Fruit fly (Drosophila melanogaster) whole organism, embryonic: ENCODE measurements around the gene CG13123.

Experiments
- Atf6 ChIP-seq: fragments of 200-800 bp; sonication (Bioruptor generic); IDR thresholded peaks from 2 replicates; pipeline ENCODE4 v1.3.6; 2022; ENCODE audit warnings: missing biosample characterization, missing genetic modification characterization
- CG1024 ChIP-seq: fragments of 200-800 bp; sonication (Bioruptor generic); IDR thresholded peaks from 2 replicates; pipeline ENCODE4 v1.3.6; 2022; ENCODE audit warnings: missing biosample characterization, missing genetic modification characterization
- CG10366 ChIP-seq: fragments of 200-800 bp; sonication (Bioruptor generic); IDR thresholded peaks from 2 replicates; pipeline ENCODE4 v1.3.6; 2022; ENCODE audit warnings: missing biosample characterization, missing genetic modification characterization
- CG1233 ChIP-seq: fragments of 200-800 bp; sonication (Bioruptor generic); optimal IDR thresholded peaks from 4 replicates; lab custom pipeline; 2018; ENCODE audit warnings: missing biosample characterization, mild to moderate bottlenecking, missing genetic modification characterization
- CG12659 ChIP-seq: fragments of 200-800 bp; sonication (Bioruptor generic); optimal IDR thresholded peaks from 3 replicates; lab custom pipeline; 2017; ENCODE audit warnings: mild to moderate bottlenecking, missing biosample characterization, missing genetic modification reagents, missing genetic modification characterization
- CG13287 ChIP-seq: fragments of 200-800 bp; sonication (Bioruptor generic); IDR thresholded peaks from 2 replicates; pipeline ENCODE4 v1.3.6; 2022; ENCODE audit warnings: missing biosample characterization, missing genetic modification characterization; ENCODE audit not compliant: partially characterized antibody
- CG15269 ChIP-seq: fragments of 200-800 bp; sonication (Bioruptor generic); optimal IDR thresholded peaks from 2 replicates; lab custom pipeline; 2018; ENCODE audit warnings: missing biosample characterization, mild to moderate bottlenecking, missing genetic modification characterization, moderate library complexity
- CG1603 ChIP-seq: fragments of 200-800 bp; sonication (Bioruptor generic); optimal IDR thresholded peaks from 2 replicates; lab custom pipeline; 2019; ENCODE audit warnings: missing biosample characterization, mild to moderate bottlenecking, missing genetic modification characterization, moderate library complexity
- CG16779 ChIP-seq: fragments of 200-800 bp; sonication (Bioruptor generic); IDR thresholded peaks from 2 replicates; pipeline ENCODE4 v1.3.6; 2022; ENCODE audit warnings: missing biosample characterization, missing genetic modification characterization
- CG16815 ChIP-seq: fragments of 200-800 bp; sonication (Bioruptor generic); optimal IDR thresholded peaks from 3 replicates; lab custom pipeline; 2017; ENCODE audit warnings: missing biosample characterization, mild to moderate bottlenecking, missing genetic modification characterization
- CG18599 ChIP-seq: fragments of 200-800 bp; sonication (Bioruptor generic); optimal IDR thresholded peaks from 3 replicates; lab custom pipeline; 2017; ENCODE audit warnings: missing biosample characterization, missing genetic modification characterization, mild to moderate bottlenecking, moderate library complexity, missing genetic modification reagents
- CG32767 ChIP-seq: fragments of 200-800 bp; sonication (Bioruptor generic); IDR thresholded peaks from 2 replicates; pipeline ENCODE4 v1.3.6; 2022; ENCODE audit warnings: missing biosample characterization, missing genetic modification characterization
- CG3847 ChIP-seq: fragments of 200-800 bp; sonication (Bioruptor generic); IDR thresholded peaks from 2 replicates; pipeline ENCODE4 v1.3.6; 2022; ENCODE audit warnings: missing biosample characterization, missing genetic modification characterization
- CG43689 ChIP-seq: fragments of 200-800 bp; sonication (Bioruptor generic); IDR thresholded peaks from 2 replicates; pipeline ENCODE4 v1.3.6; 2022; ENCODE audit warnings: missing biosample characterization, missing genetic modification characterization
- CG4820 ChIP-seq: fragments of 200-800 bp; sonication (Bioruptor generic); optimal IDR thresholded peaks from 3 replicates; lab custom pipeline; 2016; ENCODE audit warnings: missing biosample characterization, missing genetic modification characterization
- CG7271 ChIP-seq: fragments of 200-800 bp; sonication (Bioruptor generic); optimal IDR thresholded peaks from 2 replicates; lab custom pipeline; 2018; ENCODE audit warnings: missing biosample characterization, mild to moderate bottlenecking, missing genetic modification characterization, moderate library complexity
- CG7556 ChIP-seq: fragments of 200-800 bp; sonication (Bioruptor generic); optimal IDR thresholded peaks from 2 replicates; lab custom pipeline; 2017; ENCODE audit warnings: missing biosample characterization, mild to moderate bottlenecking, missing genetic modification characterization
- CG7839 ChIP-seq: fragments of 200-800 bp; sonication (Bioruptor generic); optimal IDR thresholded peaks from 3 replicates; lab custom pipeline; 2018; ENCODE audit warnings: missing biosample characterization, mild to moderate bottlenecking, missing genetic modification characterization, moderate library complexity
- CG8290 ChIP-seq, 3 experiments: fragments of 200-800 bp; sonication (Bioruptor generic); optimal IDR thresholded peaks; 2 replicates each; lab custom pipeline; 2016 to 2019; ENCODE audit warnings: missing biosample characterization in 3 of 3, missing genetic modification characterization in 3 of 3, mild to moderate bottlenecking in 2 of 3, moderate library complexity in 1 of 3
- CG8388 ChIP-seq: fragments of 200-800 bp; sonication (Bioruptor generic); optimal IDR thresholded peaks from 2 replicates; lab custom pipeline; 2019; ENCODE audit warnings: missing biosample characterization, mild to moderate bottlenecking, missing genetic modification characterization, moderate library complexity
- CG9437 ChIP-seq: fragments of 200-800 bp; sonication (Bioruptor generic); optimal IDR thresholded peaks from 2 replicates; lab custom pipeline; 2018; ENCODE audit warnings: missing biosample characterization, mild to moderate bottlenecking, missing genetic modification characterization
- CG9817 ChIP-seq: fragments of 200-800 bp; sonication (Bioruptor generic); optimal IDR thresholded peaks from 2 replicates; lab custom pipeline; 2018; ENCODE audit warnings: missing biosample characterization, mild to moderate bottlenecking, missing genetic modification characterization, moderate library complexity
- CG9932 ChIP-seq: fragments of 200-800 bp; sonication (Bioruptor generic); IDR thresholded peaks from 2 replicates; pipeline ENCODE4 v1.3.6; 2022; ENCODE audit warnings: missing biosample characterization, missing genetic modification characterization
- CHES-1-like ChIP-seq: fragments of 200-800 bp; sonication (Bioruptor generic); optimal IDR thresholded peaks from 2 replicates; lab custom pipeline; 2016; ENCODE audit warnings: missing biosample characterization, missing genetic modification characterization
- Camta ChIP-seq: fragments of 200-800 bp; sonication (Bioruptor generic); optimal IDR thresholded peaks from 2 replicates; lab custom pipeline; 2016; ENCODE audit warnings: missing biosample characterization, missing genetic modification characterization
- CoRest ChIP-seq: fragments of 200-800 bp; sonication (Bioruptor generic); optimal IDR thresholded peaks from 3 replicates; lab custom pipeline; 2018; ENCODE audit warnings: missing biosample characterization, mild to moderate bottlenecking, missing genetic modification characterization, moderate library complexity
- Deaf1 ChIP-seq: fragments of 200-800 bp; optimal IDR thresholded peaks from 3 replicates; lab custom pipeline; 2019; ENCODE audit warnings: missing biosample characterization, mild to moderate bottlenecking, missing genetic modification characterization, moderate library complexity
- Dip3 ChIP-seq: fragments of 200-800 bp; sonication (Bioruptor generic); optimal IDR thresholded peaks from 3 replicates; lab custom pipeline; 2016; ENCODE audit warnings: missing biosample characterization, missing genetic modification characterization
- Fer1 ChIP-seq: fragments of 200-800 bp; sonication (Bioruptor generic); optimal IDR thresholded peaks from 2 replicates; lab custom pipeline; 2017; ENCODE audit warnings: missing biosample characterization, mild to moderate bottlenecking, missing genetic modification characterization
- H2.0 ChIP-seq: fragments of 200-800 bp; sonication (Bioruptor generic); IDR thresholded peaks from 2 replicates; pipeline ENCODE4 v1.3.6; 2022; ENCODE audit warnings: missing biosample characterization, missing genetic modification characterization
- HHEX ChIP-seq: fragments of 200-800 bp; sonication (Bioruptor generic); optimal IDR thresholded peaks from 3 replicates; lab custom pipeline; 2017; ENCODE audit warnings: missing biosample characterization, mild to moderate bottlenecking, missing genetic modification characterization, missing genetic modification reagents
- HLH54F ChIP-seq: fragments of 200-800 bp; sonication (Bioruptor generic); optimal IDR thresholded peaks from 3 replicates; lab custom pipeline; 2016; ENCODE audit warnings: missing biosample characterization, missing genetic modification characterization
- Hmr ChIP-seq: fragments of 200-800 bp; sonication (Bioruptor generic); optimal IDR thresholded peaks from 3 replicates; lab custom pipeline; 2017; ENCODE audit warnings: mild to moderate bottlenecking, missing biosample characterization, missing genetic modification reagents, missing genetic modification characterization
- Hr3 ChIP-seq: fragments of 200-800 bp; sonication (Bioruptor generic); optimal IDR thresholded peaks from 3 replicates; lab custom pipeline; 2016; ENCODE audit warnings: missing biosample characterization, missing genetic modification characterization
- NC2α ChIP-seq: fragments of 200-800 bp; sonication (Bioruptor generic); optimal IDR thresholded peaks from 2 replicates; lab custom pipeline; 2016; ENCODE audit warnings: missing biosample characterization, missing genetic modification characterization
- Rfx ChIP-seq: fragments of 200-800 bp; sonication (Bioruptor generic); IDR thresholded peaks from 2 replicates; pipeline ENCODE4 v1.3.6; 2022; ENCODE audit warnings: missing biosample characterization, missing genetic modification characterization
- Xrp1 ChIP-seq: fragments of 200-800 bp; sonication (Bioruptor generic); IDR thresholded peaks from 2 replicates; pipeline ENCODE4 v1.3.6; 2022; ENCODE audit warnings: missing biosample characterization, missing genetic modification characterization
- al ChIP-seq: fragments of 200-800 bp; sonication (Bioruptor generic); IDR thresholded peaks from 2 replicates; pipeline ENCODE4 v1.3.6; 2022; ENCODE audit warnings: missing biosample characterization, missing genetic modification characterization
- ato ChIP-seq: fragments of 200-800 bp; sonication (Bioruptor generic); IDR thresholded peaks from 2 replicates; pipeline ENCODE4 v1.3.6; 2022; ENCODE audit warnings: missing biosample characterization, missing genetic modification characterization; ENCODE audit not compliant: partially characterized antibody
- az2 ChIP-seq: fragments of 200-800 bp; sonication (Bioruptor generic); optimal IDR thresholded peaks from 3 replicates; lab custom pipeline; 2016; ENCODE audit warnings: missing biosample characterization, missing genetic modification characterization
- dysf ChIP-seq: fragments of 200-800 bp; sonication (Bioruptor generic); IDR thresholded peaks from 3 replicates; pipeline ENCODE4 v1.3.6; 2022; ENCODE audit warnings: missing biosample characterization, missing genetic modification characterization
- fru ChIP-seq: fragments of >200 bp; optimal IDR thresholded peaks from 2 replicates; lab custom pipeline; 2017
- lilli ChIP-seq: fragments of 200-800 bp; sonication (Bioruptor generic); optimal IDR thresholded peaks from 3 replicates; lab custom pipeline; 2016; ENCODE audit warnings: missing biosample characterization, missing genetic modification characterization
- lmd ChIP-seq: fragments of 200-800 bp; sonication (Bioruptor generic); IDR thresholded peaks from 2 replicates; pipeline ENCODE4 v1.3.6; 2022; ENCODE audit warnings: missing biosample characterization, missing genetic modification characterization
- luna ChIP-seq: fragments of 200-800 bp; sonication (Bioruptor generic); optimal IDR thresholded peaks from 2 replicates; lab custom pipeline; 2016; ENCODE audit warnings: missing biosample characterization, missing genetic modification characterization
- sens ChIP-seq: fragments of 200-800 bp; sonication (Bioruptor generic); peaks from one replicate; lab custom pipeline; 2016; ENCODE audit warnings: missing biosample characterization, missing genetic modification characterization
- shn ChIP-seq: fragments of 200-800 bp; sonication (Bioruptor generic); optimal IDR thresholded peaks from 3 replicates; lab custom pipeline; 2016; ENCODE audit warnings: missing biosample characterization, missing genetic modification characterization
- sug ChIP-seq: fragments of 200-800 bp; optimal IDR thresholded peaks from 2 replicates; lab custom pipeline; 2019; ENCODE audit warnings: missing biosample characterization, mild to moderate bottlenecking, missing genetic modification characterization, moderate library complexity
- tio ChIP-seq: fragments of 200-800 bp; sonication (Bioruptor generic); optimal IDR thresholded peaks from 2 replicates; lab custom pipeline; 2017; ENCODE audit warnings: missing biosample characterization, missing genetic modification characterization, inconsistent platforms
- unpg ChIP-seq: fragments of 200-800 bp; sonication (Bioruptor generic); optimal IDR thresholded peaks from 3 replicates; lab custom pipeline; 2018; ENCODE audit warnings: missing biosample characterization, mild to moderate bottlenecking, missing genetic modification characterization, moderate library complexity
- usp ChIP-seq: fragments of >200 bp; optimal IDR thresholded peaks from 2 replicates; lab custom pipeline; 2017; ENCODE audit warnings: missing biosample characterization, missing genetic modification characterization

CG13123 gene

DNA sequence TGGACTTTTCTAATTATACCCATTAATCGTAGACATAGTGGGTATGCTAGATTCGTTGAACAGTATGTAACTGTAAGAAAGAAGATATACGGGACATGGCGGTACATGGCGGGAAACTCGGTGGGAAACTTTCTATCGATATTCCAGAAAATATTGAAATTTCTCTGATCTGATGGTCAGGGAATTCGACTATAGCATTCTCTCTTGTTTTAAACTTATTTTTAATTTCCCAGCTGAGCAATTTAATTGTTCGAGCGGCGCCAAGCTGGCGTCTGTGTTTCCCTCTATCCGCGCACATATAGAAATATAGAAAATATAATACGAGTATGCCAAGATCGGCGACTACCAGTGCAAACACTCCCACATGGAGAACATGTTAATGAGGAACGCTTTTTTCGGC, 13.8 kb downstream of the CG13123 start:
- peak; percentile 5 for TF ChIP-seq CG8388
- TF ChIP-seq NC2α (GFP tag; lab: Kevin White, UChicago) = no peak
- no peak for TF ChIP-seq CG16779 (GFP tag; lab: Robert Waterston, UW)
- no peak for TF ChIP-seq CG4820 (GFP tag; lab: Kevin White, UChicago)
- TF ChIP-seq Hr3 = peak; percentile 29
- no peak for TF ChIP-seq Camta (GFP tag; lab: Kevin White, UChicago)
- no peak for TF ChIP-seq CG7271 (tag; lab: Kevin White, UChicago)
- peak; percentile 32 for TF ChIP-seq lilli (GFP tag; lab: Kevin White, UChicago)
- TF ChIP-seq CG7556 (GFP tag; lab: Kevin White, UChicago) = peak; percentile 42
- TF ChIP-seq CG32767 (GFP tag; lab: Robert Waterston, UW) = 0 out of 2 replicates have a peak, but pooled peaks have one; percentile 16
- peak; percentile 5 for TF ChIP-seq CG1603
- peak; percentile 42 for TF ChIP-seq CG9817
- peak; percentile 2 for TF ChIP-seq CG9437 (GFP tag; lab: Kevin White, UChicago)
- TF ChIP-seq Rfx (GFP tag; lab: Robert Waterston, UW) = peak; percentile 52
- peak; percentile 20 for TF ChIP-seq CG10366 (GFP tag; lab: Robert Waterston, UW)
- TF ChIP-seq luna = no peak
- peak; percentile 15 for TF ChIP-seq HLH54F (GFP tag; lab: Kevin White, UChicago)
- peak; percentile 67 for TF ChIP-seq Atf6 (GFP tag; lab: Robert Waterston, UW)
- peak; percentile 57 for TF ChIP-seq CoRest
- peak; percentile 42 for TF ChIP-seq CG7839
- TF ChIP-seq shn = peak; percentile 29
- peak; percentile 26 for TF ChIP-seq unpg
- TF ChIP-seq CG12659 (GFP tag; lab: Kevin White, UChicago) = peak; percentile 44
- TF ChIP-seq Fer1 (GFP tag; lab: Kevin White, UChicago) = peak; percentile 26
- peak; percentile 48; the same call in 1 of the 2 replicates for TF ChIP-seq lmd (GFP tag; lab: Robert Waterston, UW)
- TF ChIP-seq Deaf1 = peak; percentile 7
- no peak for TF ChIP-seq fru (lab: Kevin White, UChicago)
- TF ChIP-seq HHEX = peak; percentile 24
- TF ChIP-seq al (GFP tag; lab: Robert Waterston, UW) = peak; percentile 26; the same call in 1 of the 2 replicates
- peak; percentile 46; the same call in 2 of the 3 replicates for TF ChIP-seq dysf
- TF ChIP-seq CG1024 (GFP tag; lab: Robert Waterston, UW) = no peak
- peak; percentile 55 for TF ChIP-seq CG18599 (GFP tag; lab: Kevin White, UChicago)
- peak; percentile 51 for TF ChIP-seq sens (GFP tag; lab: Kevin White, UChicago)
- peak; percentile 24 for TF ChIP-seq CHES-1-like (GFP tag; lab: Kevin White, UChicago)
- peak; percentile 3 for TF ChIP-seq CG16815
- peak; percentile 75 for TF ChIP-seq Hmr
- peak; percentile 8 for TF ChIP-seq tio (GFP tag; lab: Kevin White, UChicago)
- peak; percentile 6 for TF ChIP-seq sug (tag; lab: Kevin White, UChicago)
- no peak for TF ChIP-seq CG8290 (GFP tag; optimal IDR thresholded peaks at IDR 0.05; lab: Kevin White, UChicago)
- TF ChIP-seq CG8290 (tag; optimal IDR thresholded peaks at IDR 0.05; lab: Kevin White, UChicago) = peak in 1 of 2 experiments; percentile 43
- TF ChIP-seq usp (GFP tag; lab: Kevin White, UChicago) = no peak
- TF ChIP-seq Xrp1 (GFP tag; lab: Robert Waterston, UW) = peak; percentile 33; the same call in 1 of the 2 replicates
- TF ChIP-seq CG15269 = peak; percentile 66
- TF ChIP-seq ato = no peak
- peak; percentile 14 for TF ChIP-seq CG1233 (GFP tag; lab: Kevin White, UChicago)
- TF ChIP-seq CG13287 = no peak
- TF ChIP-seq H2.0 (GFP tag; lab: Robert Waterston, UW) = peak; percentile 21; the same call in 1 of the 2 replicates
- peak; percentile 55; the same call in 1 of the 2 replicates for TF ChIP-seq CG9932 (GFP tag; lab: Robert Waterston, UW)
- TF ChIP-seq CG43689 (GFP tag; lab: Robert Waterston, UW) = no peak
- peak; percentile 5 for TF ChIP-seq az2 (GFP tag; lab: Kevin White, UChicago)
- TF ChIP-seq Dip3 (GFP tag; lab: Kevin White, UChicago) = peak; percentile 54
- peak; percentile 29; the same call in 1 of the 2 replicates for TF ChIP-seq CG3847
